Fruit fly (Drosophila melanogaster) whole organism, prepupa: ENCODE measurements around the gene Rga.
A peak's percentile ranks its signal among the peaks of the same experiment; 100 is the strongest.

Experiments used
- CG11294 ChIP-seq: fragments of 200-800 bp; sonication (Bioruptor generic); IDR thresholded peaks from 2 replicates; pipeline ENCODE4 v1.3.6; 2022; ENCODE audit warnings: missing biosample characterization, missing genetic modification characterization
- CG11762 ChIP-seq: fragments of 200-800 bp; sonication (Bioruptor generic); optimal IDR thresholded peaks from 3 replicates; lab custom pipeline; 2016; ENCODE audit warnings: missing biosample characterization, missing genetic modification characterization; ENCODE audit not compliant: insufficient read depth
- CG15336 ChIP-seq: fragments of 200-800 bp; sonication (Bioruptor generic); IDR thresholded peaks from 2 replicates; pipeline ENCODE4 v1.3.6; 2022; ENCODE audit warnings: missing biosample characterization, missing genetic modification characterization
- CG16779 ChIP-seq: fragments of 200-800 bp; sonication (Bioruptor generic); optimal IDR thresholded peaks from 3 replicates; lab custom pipeline; 2017; ENCODE audit warnings: missing biosample characterization, mild to moderate bottlenecking, missing genetic modification characterization
- CG3032 ChIP-seq: fragments of 200-800 bp; optimal IDR thresholded peaks from 2 replicates; lab custom pipeline; 2019; ENCODE audit warnings: missing biosample characterization, mild to moderate bottlenecking, missing genetic modification characterization, moderate library complexity
- CG31627 ChIP-seq: fragments of 200-800 bp; sonication (Bioruptor generic); optimal IDR thresholded peaks from 3 replicates; lab custom pipeline; 2016; ENCODE audit warnings: missing biosample characterization, missing genetic modification characterization
- CG34406 ChIP-seq: fragments of 200-800 bp; sonication (Bioruptor generic); optimal IDR thresholded peaks from 3 replicates; lab custom pipeline; 2016; ENCODE audit warnings: missing biosample characterization, missing genetic modification characterization
- CG3919 ChIP-seq: fragments of 200-800 bp; sonication (Bioruptor generic); optimal IDR thresholded peaks from 3 replicates; lab custom pipeline; 2016; ENCODE audit warnings: missing biosample characterization, missing genetic modification characterization
- CG6163 ChIP-seq: fragments of 200-800 bp; sonication (Bioruptor generic); IDR thresholded peaks from 3 replicates; pipeline ENCODE4 v1.3.6; 2022; ENCODE audit warnings: missing biosample characterization, missing genetic modification characterization
- CG6854 ChIP-seq: fragments of 200-800 bp; sonication (Bioruptor generic); optimal IDR thresholded peaks from 2 replicates; lab custom pipeline; 2017; ENCODE audit warnings: missing biosample characterization, mild to moderate bottlenecking, missing genetic modification characterization
- CG7368 ChIP-seq: fragments of 200-800 bp; sonication (Bioruptor generic); optimal IDR thresholded peaks from 3 replicates; lab custom pipeline; 2016; ENCODE audit warnings: missing biosample characterization, missing genetic modification characterization
- CG8119 ChIP-seq: fragments of 200-800 bp; sonication (Bioruptor generic); IDR thresholded peaks from 3 replicates; pipeline ENCODE4 v1.3.6; 2022; ENCODE audit warnings: missing biosample characterization, missing genetic modification characterization
- CG8632 ChIP-seq: fragments of 200-800 bp; sonication (Bioruptor generic); optimal IDR thresholded peaks from 3 replicates; lab custom pipeline; 2016; ENCODE audit warnings: missing biosample characterization, missing genetic modification characterization
- Eip75B ChIP-seq: fragments of 200-800 bp; sonication (Bioruptor generic); optimal IDR thresholded peaks from 3 replicates; lab custom pipeline; 2016; ENCODE audit warnings: missing biosample characterization, missing genetic modification characterization
- Eip78C ChIP-seq: fragments of 200-800 bp; sonication (Bioruptor generic); peaks from one replicate; lab custom pipeline; 2016; ENCODE audit warnings: missing biosample characterization, missing genetic modification characterization
- Ets21C ChIP-seq: fragments of 200-800 bp; sonication (Bioruptor generic); optimal IDR thresholded peaks from 3 replicates; lab custom pipeline; 2016; ENCODE audit warnings: missing biosample characterization, missing genetic modification characterization
- Ets96B ChIP-seq: fragments of 200-800 bp; optimal IDR thresholded peaks from 2 replicates; lab custom pipeline; 2019; ENCODE audit warnings: missing biosample characterization, mild to moderate bottlenecking, missing genetic modification characterization, moderate library complexity
- Gug ChIP-seq: fragments of 200-800 bp; sonication (Bioruptor generic); IDR thresholded peaks from 2 replicates; pipeline ENCODE4 v1.3.6; 2022; ENCODE audit warnings: missing biosample characterization, missing genetic modification characterization
- Hr4 ChIP-seq: fragments of 200-800 bp; sonication (Bioruptor generic); optimal IDR thresholded peaks from 3 replicates; lab custom pipeline; 2016; ENCODE audit warnings: missing biosample characterization, missing genetic modification characterization
- Lpt ChIP-seq: fragments of 200-800 bp; sonication (Bioruptor generic); optimal IDR thresholded peaks from 3 replicates; lab custom pipeline; 2016; ENCODE audit warnings: missing biosample characterization, missing genetic modification characterization
- Smox ChIP-seq: fragments of 200-800 bp; sonication (Bioruptor generic); optimal IDR thresholded peaks from 3 replicates; lab custom pipeline; 2016; ENCODE audit warnings: missing biosample characterization, missing genetic modification characterization
- Sox102F ChIP-seq: fragments of 200-800 bp; sonication (Bioruptor generic); optimal IDR thresholded peaks from 2 replicates; lab custom pipeline; 2016; ENCODE audit warnings: missing biosample characterization, mild to moderate bottlenecking, missing genetic modification characterization
- Sox14 ChIP-seq: fragments of 200-800 bp; sonication (Bioruptor generic); optimal IDR thresholded peaks from 3 replicates; lab custom pipeline; 2016; ENCODE audit warnings: missing biosample characterization, missing genetic modification characterization
- Sox15 ChIP-seq: fragments of 200-800 bp; sonication (Bioruptor generic); optimal IDR thresholded peaks from 3 replicates; lab custom pipeline; 2016; ENCODE audit warnings: missing biosample characterization, missing genetic modification characterization
- achi ChIP-seq: fragments of 200-800 bp; sonication (Bioruptor generic); optimal IDR thresholded peaks from 3 replicates; lab custom pipeline; 2016; ENCODE audit warnings: missing biosample characterization, missing genetic modification characterization
- acj6 ChIP-seq: fragments of 200-800 bp; sonication (Bioruptor generic); optimal IDR thresholded peaks from 3 replicates; lab custom pipeline; 2016; ENCODE audit warnings: missing biosample characterization, missing genetic modification characterization
- dac ChIP-seq: fragments of 200-800 bp; sonication (Bioruptor generic); optimal IDR thresholded peaks from 2 replicates; lab custom pipeline; 2017; ENCODE audit warnings: missing biosample characterization, mild to moderate bottlenecking, missing genetic modification characterization
- dsx ChIP-seq: fragments of 200-800 bp; optimal IDR thresholded peaks from 3 replicates; lab custom pipeline; 2019; ENCODE audit warnings: missing biosample characterization, mild to moderate bottlenecking, missing genetic modification characterization, moderate library complexity; ENCODE audit not compliant: poor library complexity, severe bottlenecking
- eg ChIP-seq: fragments of 200-800 bp; sonication (Bioruptor generic); IDR thresholded peaks from 3 replicates; pipeline ENCODE4 v1.3.6; 2022; ENCODE audit warnings: missing biosample characterization, missing genetic modification characterization
- esn ChIP-seq: fragments of 200-800 bp; sonication (Bioruptor generic); optimal IDR thresholded peaks from 2 replicates; lab custom pipeline; 2016; ENCODE audit warnings: missing biosample characterization, mild to moderate bottlenecking, missing genetic modification characterization, moderate library complexity
- fd59A ChIP-seq: fragments of 200-800 bp; sonication (Bioruptor generic); optimal IDR thresholded peaks from 2 replicates; lab custom pipeline; 2017; ENCODE audit warnings: missing biosample characterization, mild to moderate bottlenecking, missing genetic modification characterization, missing genetic modification reagents
- fkh ChIP-seq: fragments of 200-800 bp; sonication (Bioruptor generic); optimal IDR thresholded peaks from 3 replicates; lab custom pipeline; 2017; ENCODE audit warnings: missing biosample characterization, mild to moderate bottlenecking, missing genetic modification characterization, moderate library complexity
- lz ChIP-seq: fragments of 200-800 bp; sonication (Bioruptor generic); optimal IDR thresholded peaks from 3 replicates; lab custom pipeline; 2016; ENCODE audit warnings: missing biosample characterization, missing genetic modification characterization
- net ChIP-seq: fragments of 200-800 bp; sonication (Bioruptor generic); optimal IDR thresholded peaks from 3 replicates; lab custom pipeline; 2016; ENCODE audit warnings: missing biosample characterization, missing genetic modification characterization
- salr ChIP-seq, 2 experiments: fragments of 200-800 bp; sonication (Bioruptor generic); optimal IDR thresholded peaks; 3 replicates each; lab custom pipeline; 2016 to 2018; ENCODE audit warnings: missing biosample characterization in 2 of 2, missing genetic modification characterization in 2 of 2, mild to moderate bottlenecking in 1 of 2
- ss ChIP-seq, 2 experiments: fragments of 200-800 bp; sonication (Bioruptor generic); optimal IDR thresholded peaks; 2 replicates in 1 of 2; 3 replicates in 1 of 2; lab custom pipeline; 2017 to 2018; ENCODE audit warnings: mild to moderate bottlenecking in 2 of 2, missing biosample characterization in 2 of 2, missing genetic modification characterization in 2 of 2, moderate library complexity in 1 of 2
- svp ChIP-seq: fragments of 200-800 bp; sonication (Bioruptor generic); peaks from one replicate; lab custom pipeline; 2016; ENCODE audit warnings: missing biosample characterization, missing genetic modification characterization
- topi ChIP-seq: fragments of 200-800 bp; sonication (Bioruptor generic); optimal IDR thresholded peaks from 3 replicates; lab custom pipeline; 2016; ENCODE audit warnings: missing biosample characterization, missing genetic modification characterization
- vri ChIP-seq: fragments of 200-800 bp; sonication (Bioruptor generic); optimal IDR thresholded peaks from 3 replicates; lab custom pipeline; 2016; ENCODE audit warnings: missing biosample characterization, mild to moderate bottlenecking, missing genetic modification characterization

Gene Rga

dm6 chr3R:5568590-5568989, 44.3 kb downstream of the Rga start, which contains the start of the genes CG2931 and Rheb (continued):
- peak; percentile 42 for TF ChIP-seq vri (GFP tag; lab: Kevin White, UChicago)
- TF ChIP-seq Sox102F = no peak
- no peak for TF ChIP-seq CG11294 (GFP tag; lab: Robert Waterston, UW)
- peak; percentile 53 for TF ChIP-seq fkh (GFP tag; lab: Kevin White, UChicago)
- TF ChIP-seq eg = peak; percentile 74
- TF ChIP-seq CG31627 (GFP tag; lab: Kevin White, UChicago) = peak; percentile 65
- TF ChIP-seq CG3032 = peak; percentile 67
- TF ChIP-seq CG34406 = peak; percentile 36
- no peak for TF ChIP-seq Ets21C (GFP tag; lab: Kevin White, UChicago)
- TF ChIP-seq Sox14 (GFP tag; lab: Kevin White, UChicago) = peak; percentile 62
- no peak for TF ChIP-seq CG16779 (tag; lab: Kevin White, UChicago)
- no peak for TF ChIP-seq dsx (GFP tag; lab: Kevin White, UChicago)
- peak; percentile 61 for TF ChIP-seq Eip75B (GFP tag; lab: Kevin White, UChicago)
- peak; percentile 11 for TF ChIP-seq CG7368
- no peak for TF ChIP-seq CG6854 (GFP tag; lab: Kevin White, UChicago)
- TF ChIP-seq CG3919 = peak; percentile 40
- TF ChIP-seq Sox15 (GFP tag; lab: Kevin White, UChicago) = peak; percentile 40
- TF ChIP-seq fd59A = no peak
- peak; percentile 25 for TF ChIP-seq achi (GFP tag; lab: Kevin White, UChicago)
- peak; percentile 48 for TF ChIP-seq Ets96B
- peak; percentile 53 for TF ChIP-seq acj6 (GFP tag; lab: Kevin White, UChicago)
- TF ChIP-seq Smox = no peak
- peak in 1 of 2 experiments; percentile 18 for TF ChIP-seq ss (GFP tag; optimal IDR thresholded peaks at IDR 0.05; lab: Kevin White, UChicago)

dm6 chr3R:5565623-5566022, 47.3 kb downstream of the Rga start:
- peak; percentile 55 for TF ChIP-seq dac (GFP tag; lab: Kevin White, UChicago)
- TF ChIP-seq CG3919 = no peak
- TF ChIP-seq CG16779 (tag; lab: Kevin White, UChicago) = peak; percentile 42
- peak; percentile 56 for TF ChIP-seq Sox14 (GFP tag; lab: Kevin White, UChicago)
- peak; percentile 93 for TF ChIP-seq eg
- TF ChIP-seq lz (GFP tag; lab: Kevin White, UChicago) = peak; percentile 47
- peak; percentile 65 for TF ChIP-seq esn (GFP tag; lab: Kevin White, UChicago)
- TF ChIP-seq Eip78C (GFP tag; lab: Kevin White, UChicago) = peak; percentile 63
- no peak for TF ChIP-seq net (GFP tag; lab: Kevin White, UChicago)
- TF ChIP-seq vri (GFP tag; lab: Kevin White, UChicago) = peak; percentile 87
- TF ChIP-seq svp (GFP tag; lab: Kevin White, UChicago) = peak; percentile 80
- no peak for TF ChIP-seq CG8632 (GFP tag; lab: Kevin White, UChicago)
- TF ChIP-seq Gug (GFP tag; lab: Robert Waterston, UW) = peak; percentile 78
- TF ChIP-seq topi = no peak
- peak; percentile 61 for TF ChIP-seq Lpt
- TF ChIP-seq CG15336 (GFP tag; lab: Robert Waterston, UW) = peak; percentile 89
- no peak for TF ChIP-seq CG34406
- peak; percentile 82 for TF ChIP-seq CG11294 (GFP tag; lab: Robert Waterston, UW)
- TF ChIP-seq CG8119 (GFP tag; lab: Robert Waterston, UW) = peak; percentile 87
- no peak for TF ChIP-seq achi (GFP tag; lab: Kevin White, UChicago)
- peak; percentile 31 for TF ChIP-seq CG31627 (GFP tag; lab: Kevin White, UChicago)
- TF ChIP-seq salr (GFP tag; optimal IDR thresholded peaks at IDR 0.05; lab: Kevin White, UChicago) = no peak
- peak; percentile 92 for TF ChIP-seq CG6163 (GFP tag; lab: Robert Waterston, UW)
- peak; percentile 90 for TF ChIP-seq Hr4
- no peak for TF ChIP-seq ss (GFP tag; optimal IDR thresholded peaks at IDR 0.05; lab: Kevin White, UChicago)
- peak; percentile 23 for TF ChIP-seq CG11762 (GFP tag; lab: Kevin White, UChicago)
